Fruit fly (Drosophila melanogaster): ENCODE measurements around the gene for.
A peak's percentile ranks its signal among the peaks of the same experiment; 100 is the strongest.

for gene

dm6 chr2L:3573172-3573755 lies 83.5 kb downstream of the for start (continued):
- TF ChIP-seq MBD-R2 (GFP tag; IDR thresholded peaks at IDR 0.05) = no peak
- TF ChIP-seq CG13287 (GFP tag; IDR thresholded peaks at IDR 0.05; ENCODE audit: partially characterized antibody) = no peak
- no peak for TF ChIP-seq Awh (GFP tag; IDR thresholded peaks at IDR 0.05)
- TF ChIP-seq CG8388 (GFP tag; optimal IDR thresholded peaks at IDR 0.05) = peak; percentile 71
- TF ChIP-seq CG11504 (tag; optimal IDR thresholded peaks at IDR 0.05) = peak; percentile 81
- TF ChIP-seq unpg (GFP tag; optimal IDR thresholded peaks at IDR 0.05) = peak; percentile 77
- TF ChIP-seq CG11456 (GFP tag; IDR thresholded peaks at IDR 0.05) = no peak
- TF ChIP-seq CG3407 (GFP tag; optimal IDR thresholded peaks at IDR 0.05) = peak; percentile 11
- TF ChIP-seq CG10654 (GFP tag; optimal IDR thresholded peaks at IDR 0.05) = peak; percentile 47
- peak; percentile 77 for TF ChIP-seq CG12391 (tag; optimal IDR thresholded peaks at IDR 0.05)
- peak; percentile 32 for TF ChIP-seq Ravus (GFP tag; IDR thresholded peaks at IDR 0.05)
- peak; percentile 74; the same call in 2 of the 3 replicates for TF ChIP-seq CG7357 (GFP tag; IDR thresholded peaks at IDR 0.05)
- TF ChIP-seq her (GFP tag; optimal IDR thresholded peaks at IDR 0.05) = peak; percentile 28
- TF ChIP-seq Atf3 (GFP tag; optimal IDR thresholded peaks at IDR 0.05) = no peak
- peak; percentile 20 for TF ChIP-seq CG12104 (GFP tag; optimal IDR thresholded peaks at IDR 0.05)
- TF ChIP-seq CG17912 (GFP tag; optimal IDR thresholded peaks at IDR 0.05) = no peak
- no peak for TF ChIP-seq corto (GFP tag; optimal IDR thresholded peaks at IDR 0.05)
- no peak for TF ChIP-seq inv (GFP tag; IDR thresholded peaks at IDR 0.05; ENCODE audit: partially characterized antibody)
- peak; percentile 53; the same call in 1 of the 2 replicates for TF ChIP-seq Oaz (GFP tag; IDR thresholded peaks at IDR 0.05)
- TF ChIP-seq CG10321 (GFP tag; IDR thresholded peaks at IDR 0.05) = no peak
- no peak for TF ChIP-seq mirr (GFP tag; optimal IDR thresholded peaks at IDR 0.05)
- TF ChIP-seq ro (GFP tag; IDR thresholded peaks at IDR 0.05) = no peak
- TF ChIP-seq CG13894 (tag; optimal IDR thresholded peaks at IDR 0.05) = no peak
- no peak for TF ChIP-seq Ets97D (GFP tag; optimal IDR thresholded peaks at IDR 0.05)
- TF ChIP-seq sens-2 (GFP tag; IDR thresholded peaks at IDR 0.05) = no peak
- no peak for TF ChIP-seq bowl (GFP tag; IDR thresholded peaks at IDR 0.05)
- no peak for TF ChIP-seq hb (GFP tag; IDR thresholded peaks at IDR 0.05; ENCODE audit: partially characterized antibody)
- no peak for TF ChIP-seq pho (GFP tag; optimal IDR thresholded peaks at IDR 0.05)
- TF ChIP-seq CG8089 (GFP tag; optimal IDR thresholded peaks at IDR 0.05) = peak; percentile 19
- no peak for TF ChIP-seq MESR4 (GFP tag; optimal IDR thresholded peaks at IDR 0.05)
- TF ChIP-seq cg (GFP tag; optimal IDR thresholded peaks at IDR 0.05) = no peak
- TF ChIP-seq CG12236 (GFP tag; optimal IDR thresholded peaks at IDR 0.05) = no peak
- no peak for TF ChIP-seq unc-4 (GFP tag; IDR thresholded peaks at IDR 0.05; ENCODE audit: partially characterized antibody)

DNA sequence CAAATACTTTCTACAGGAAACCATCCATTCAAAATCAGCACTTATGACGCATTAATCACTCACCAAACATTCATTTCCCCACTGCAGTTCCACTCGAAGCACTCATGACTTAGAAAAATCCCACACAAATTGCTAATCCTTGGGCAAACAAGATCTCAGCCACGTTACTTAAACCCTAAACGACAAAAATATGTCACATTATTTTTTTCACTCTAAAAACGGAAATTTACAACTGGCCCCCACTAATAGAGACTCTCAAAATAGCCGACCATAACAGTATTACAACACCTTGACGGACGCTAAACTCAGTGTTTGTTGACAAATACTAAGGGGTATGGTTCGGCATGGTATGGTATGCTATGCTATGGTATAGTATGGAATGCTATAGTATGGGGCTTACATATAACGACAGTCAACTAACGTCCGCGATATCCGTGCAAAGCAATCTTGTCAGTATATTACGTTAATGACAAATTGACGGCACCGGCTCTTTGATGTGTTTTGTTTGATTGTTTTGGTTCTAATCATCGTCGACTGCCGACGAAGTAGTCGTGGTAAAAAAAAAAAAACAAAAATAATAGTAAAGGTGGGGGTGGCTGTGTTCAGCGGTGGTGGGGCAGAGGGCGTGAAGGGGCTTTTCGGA lies 84.1 kb downstream of the for start:
- TF ChIP-seq HHEX (GFP tag; optimal IDR thresholded peaks at IDR 0.05) = no peak
- TF ChIP-seq CG4707 (GFP tag; optimal IDR thresholded peaks at IDR 0.05) = no peak
- peak; percentile 56; the same call in 1 of the 3 replicates for TF ChIP-seq z (GFP tag; IDR thresholded peaks at IDR 0.05)
- peak; percentile 82 for TF ChIP-seq CG8281 (tag; optimal IDR thresholded peaks at IDR 0.05)
- TF ChIP-seq BtbVII (GFP tag; optimal IDR thresholded peaks at IDR 0.05) = no peak
- TF ChIP-seq fd64A (GFP tag; optimal IDR thresholded peaks at IDR 0.05) = no peak
- no peak for TF ChIP-seq CG10979 (tag; optimal IDR thresholded peaks at IDR 0.05)
- peak; percentile 46 for TF ChIP-seq exex (tag; optimal IDR thresholded peaks at IDR 0.05)
- TF ChIP-seq CG11504 (tag; optimal IDR thresholded peaks at IDR 0.05) = no peak
- no peak for TF ChIP-seq CG1602 (GFP tag; optimal IDR thresholded peaks at IDR 0.05)
- peak; percentile 10 for TF ChIP-seq CG1603 (tag; optimal IDR thresholded peaks at IDR 0.05)
- peak; percentile 33 for TF ChIP-seq mirr (GFP tag; optimal IDR thresholded peaks at IDR 0.05)
- TF ChIP-seq Adf1 (GFP tag; IDR thresholded peaks at IDR 0.05) = no peak
- TF ChIP-seq Dp (GFP tag; optimal IDR thresholded peaks at IDR 0.05) = no peak
- TF ChIP-seq CG13296 (GFP tag; optimal IDR thresholded peaks at IDR 0.05) = no peak
- TF ChIP-seq kay (GFP tag; optimal IDR thresholded peaks at IDR 0.05) = no peak
- no peak for TF ChIP-seq CG1024 (GFP tag; IDR thresholded peaks at IDR 0.05)
- no peak for TF ChIP-seq CG12942 (GFP tag; optimal IDR thresholded peaks at IDR 0.05)
- peak; percentile 69 for TF ChIP-seq sens (GFP tag)
- no peak for TF ChIP-seq CG7839 (tag; optimal IDR thresholded peaks at IDR 0.05)
